Worm (Caenorhabditis elegans) whole organism, young adult: Measurements from ENCODE around the gene col-71.

Experiments used
- madf-6 ChIP-seq: fragments of 200-800 bp; sonication (Bioruptor generic); IDR thresholded peaks from 2 replicates; pipeline ENCODE4 v1.3.6; 2022; ENCODE audit warnings: missing genetic modification reagents, missing genetic modification characterization, missing compliant biosample characterization
- madf-8 ChIP-seq: fragments of 200-800 bp; sonication (Bioruptor generic); conservative IDR thresholded peaks from 2 replicates; pipeline ENCODE4 v1.3.6; 2022; ENCODE audit warnings: missing genetic modification reagents, missing genetic modification characterization, missing compliant biosample characterization
- tlf-1 ChIP-seq: fragments of 200-800 bp; sonication (Bioruptor generic); optimal IDR thresholded peaks from 2 replicates; lab custom pipeline; 2018; ENCODE audit warnings: mild to moderate bottlenecking, missing genetic modification characterization, missing compliant biosample characterization

DNA sequence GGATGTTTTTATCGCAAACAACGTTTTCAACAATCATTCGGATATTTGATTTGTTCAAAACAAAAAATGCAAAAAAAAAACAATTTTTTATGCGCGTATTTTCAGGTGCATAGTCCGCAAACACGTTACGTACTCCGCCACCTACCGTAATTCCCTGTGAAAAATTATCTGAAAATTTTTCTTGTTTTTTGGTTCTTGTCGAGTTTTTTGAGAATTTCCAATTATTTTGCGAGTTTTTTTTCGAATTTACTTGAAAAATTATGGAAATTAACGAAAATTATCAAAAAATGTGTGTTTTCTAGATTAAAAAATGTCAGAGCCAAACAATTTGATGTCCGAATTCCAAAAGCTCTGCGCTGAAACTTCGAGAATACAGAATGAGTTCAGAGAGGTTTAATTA is 49.9 kb downstream of the col-71 start, which contains the start of gene C16C8.12:
- no peak for TF ChIP-seq madf-6 (GFP tag; lab: Robert Waterston, UW)
- TF ChIP-seq tlf-1: no peak
- no peak for TF ChIP-seq madf-8 (GFP tag; lab: Robert Waterston, UW)
